Fruit fly (Drosophila melanogaster) whole organism, pupa: ENCODE measurements around the gene PGRP-SA.

Source experiments
- CG10348 ChIP-seq: fragments of 200-800 bp; sonication (Bioruptor generic); IDR thresholded peaks from 2 replicates; pipeline ENCODE4 v1.3.6; 2022; ENCODE audit warnings: missing biosample characterization, missing genetic modification characterization
- CG12605 ChIP-seq: fragments of 200-800 bp; sonication (Bioruptor generic); IDR thresholded peaks from 2 replicates; pipeline ENCODE4 v1.3.6; 2022; ENCODE audit warnings: missing biosample characterization, missing genetic modification characterization
- CG13204 ChIP-seq: fragments of 200-800 bp; sonication (Bioruptor generic); optimal IDR thresholded peaks from 2 replicates; lab custom pipeline; 2018; ENCODE audit warnings: missing biosample characterization, mild to moderate bottlenecking, missing genetic modification characterization, moderate library complexity
- CG14655 ChIP-seq: fragments of 200-800 bp; sonication (Bioruptor generic); optimal IDR thresholded peaks from 3 replicates; lab custom pipeline; 2017; ENCODE audit warnings: mild to moderate bottlenecking, missing biosample characterization, missing genetic modification reagents, missing genetic modification characterization
- CG15710 ChIP-seq: fragments of 200-800 bp; sonication (Bioruptor generic); optimal IDR thresholded peaks from 2 replicates; lab custom pipeline; 2018; ENCODE audit warnings: missing biosample characterization, mild to moderate bottlenecking, missing genetic modification characterization, moderate library complexity
- CG17806 ChIP-seq: fragments of 200-800 bp; sonication (Bioruptor generic); optimal IDR thresholded peaks from 2 replicates; lab custom pipeline; 2018; ENCODE audit warnings: missing biosample characterization, mild to moderate bottlenecking, missing genetic modification characterization, moderate library complexity
- CG32121 ChIP-seq: fragments of 200-800 bp; sonication (Bioruptor generic); IDR thresholded peaks from 2 replicates; pipeline ENCODE4 v1.3.6; 2022; ENCODE audit warnings: missing biosample characterization, missing genetic modification characterization
- CG34367 ChIP-seq: fragments of 200-800 bp; sonication (Bioruptor generic); optimal IDR thresholded peaks from 2 replicates; lab custom pipeline; 2018; ENCODE audit warnings: missing biosample characterization, mild to moderate bottlenecking, missing genetic modification characterization
- CG4496 ChIP-seq: fragments of 200-800 bp; sonication (Bioruptor generic); IDR thresholded peaks from 3 replicates; pipeline ENCODE4 v1.3.6; 2022; ENCODE audit warnings: missing biosample characterization, missing genetic modification characterization
- CG8159 ChIP-seq: fragments of 200-800 bp; sonication (Bioruptor generic); optimal IDR thresholded peaks from 3 replicates; lab custom pipeline; 2018; ENCODE audit warnings: missing biosample characterization, mild to moderate bottlenecking, missing genetic modification characterization, moderate library complexity
- CG8301 ChIP-seq: fragments of 200-800 bp; sonication (Bioruptor generic); optimal IDR thresholded peaks from 2 replicates; lab custom pipeline; 2018; ENCODE audit warnings: missing biosample characterization, mild to moderate bottlenecking, missing genetic modification characterization
- CG9948 ChIP-seq: fragments of 200-800 bp; sonication (Bioruptor generic); optimal IDR thresholded peaks from 2 replicates; lab custom pipeline; 2018; ENCODE audit warnings: missing biosample characterization, mild to moderate bottlenecking, missing genetic modification characterization, moderate library complexity
- D1 ChIP-seq: fragments of 200-800 bp; sonication (Bioruptor generic); optimal IDR thresholded peaks from 2 replicates; lab custom pipeline; 2018; ENCODE audit warnings: missing biosample characterization, mild to moderate bottlenecking, missing genetic modification characterization, moderate library complexity
- EcR ChIP-seq: fragments of 200-800 bp; sonication (Bioruptor generic); optimal IDR thresholded peaks from 3 replicates; lab custom pipeline; 2019; ENCODE audit warnings: missing biosample characterization, missing genetic modification characterization, mild to moderate bottlenecking, moderate library complexity, missing genetic modification reagents
- Ets98B ChIP-seq: fragments of 200-800 bp; sonication (Bioruptor generic); IDR thresholded peaks from 2 replicates; pipeline ENCODE4 v1.3.6; 2022; ENCODE audit warnings: missing biosample characterization, missing genetic modification characterization
- Pif1A ChIP-seq: fragments of 200-800 bp; sonication (Bioruptor generic); optimal IDR thresholded peaks from 3 replicates; lab custom pipeline; 2016; ENCODE audit warnings: missing biosample characterization, missing genetic modification characterization
- Pif1B ChIP-seq: fragments of 200-800 bp; sonication (Bioruptor generic); optimal IDR thresholded peaks from 3 replicates; lab custom pipeline; 2016; ENCODE audit warnings: missing biosample characterization, missing genetic modification characterization
- Snoo ChIP-seq: fragments of 200-800 bp; sonication (Bioruptor generic); optimal IDR thresholded peaks from 3 replicates; lab custom pipeline; 2017; ENCODE audit warnings: missing biosample characterization, mild to moderate bottlenecking, missing genetic modification characterization, inconsistent platforms
- fd96Ca ChIP-seq: fragments of 200-800 bp; sonication (Bioruptor generic); IDR thresholded peaks from 3 replicates; pipeline ENCODE4 v1.3.6; 2022; ENCODE audit warnings: missing biosample characterization, missing genetic modification characterization
- gl ChIP-seq: fragments of 200-800 bp; sonication (Bioruptor generic); optimal IDR thresholded peaks from 2 replicates; lab custom pipeline; 2018; ENCODE audit warnings: missing biosample characterization, mild to moderate bottlenecking, missing genetic modification characterization
- rn ChIP-seq: fragments of 200-800 bp; sonication (Bioruptor generic); IDR thresholded peaks from 2 replicates; pipeline ENCODE4 v1.3.6; 2022; ENCODE audit warnings: missing biosample characterization, missing genetic modification characterization

Gene PGRP-SA

dm6 chrX:11550078-11550477 is 11.4 kb upstream of the PGRP-SA start:
- no peak for TF ChIP-seq rn
- TF ChIP-seq Pif1A (GFP tag; lab: Kevin White, UChicago) = peak; percentile 10
- no peak for TF ChIP-seq CG4496
- peak; percentile 20 for TF ChIP-seq CG8159 (tag; lab: Kevin White, UChicago)
- peak; percentile 5 for TF ChIP-seq CG15710
- TF ChIP-seq CG10348 (GFP tag; lab: Robert Waterston, UW) = no peak
- TF ChIP-seq Pif1B = peak; percentile 15
- peak; percentile 26 for TF ChIP-seq CG9948 (tag; lab: Kevin White, UChicago)
- peak; percentile 2 for TF ChIP-seq CG34367 (tag; lab: Kevin White, UChicago)
- TF ChIP-seq CG17806 (tag; lab: Kevin White, UChicago) = peak; percentile 27
- no peak for TF ChIP-seq CG13204 (GFP tag; lab: Kevin White, UChicago)
- TF ChIP-seq EcR (GFP tag; lab: Kevin White, UChicago) = no peak
- no peak for TF ChIP-seq Snoo (tag; lab: Kevin White, UChicago)
- TF ChIP-seq D1 (tag; lab: Kevin White, UChicago) = no peak
- TF ChIP-seq fd96Ca (GFP tag; lab: Robert Waterston, UW) = no peak
- no peak for TF ChIP-seq CG32121 (GFP tag; lab: Robert Waterston, UW)
- TF ChIP-seq CG8301 (tag; lab: Kevin White, UChicago) = peak; percentile 47
- no peak for TF ChIP-seq CG12605
- peak; percentile 55 for TF ChIP-seq CG14655 (GFP tag; lab: Kevin White, UChicago)
- no peak for TF ChIP-seq gl (tag; lab: Kevin White, UChicago)
- TF ChIP-seq Ets98B = 0 out of 2 replicates have a peak, but pooled peaks have one; percentile 39

- TF ChIP-seq D1 (tag; lab: Kevin White, UChicago) (no peak), CG17806 (tag; lab: Kevin White, UChicago) (no peak), Ets98B (0 out of 2 replicates have a peak, but pooled peaks have one; percentile 39), CG14655 (GFP tag; lab: Kevin White, UChicago) (peak; percentile 16), Pif1B (no peak), Snoo (tag; lab: Kevin White, UChicago) (peak; percentile 14), Pif1A (GFP tag; lab: Kevin White, UChicago) (peak; percentile 18), CG8301 (tag; lab: Kevin White, UChicago) (peak; percentile 15), CG12605 (peak; percentile 12; the same call in 1 of the 2 replicates)
Observed at dm6 chrX:11555070-11555469, 6.4 kb upstream of the PGRP-SA start.

- TF ChIP-seq CG8159 (tag; lab: Kevin White, UChicago) = no peak
- no peak for TF ChIP-seq CG17806 (tag; lab: Kevin White, UChicago)
- no peak for TF ChIP-seq CG10348 (GFP tag; lab: Robert Waterston, UW)
- no peak for TF ChIP-seq gl (tag; lab: Kevin White, UChicago)
- no peak for TF ChIP-seq fd96Ca (GFP tag; lab: Robert Waterston, UW)
- TF ChIP-seq rn = no peak
- TF ChIP-seq CG34367 (tag; lab: Kevin White, UChicago) = no peak
- TF ChIP-seq Snoo (tag; lab: Kevin White, UChicago) = no peak
- no peak for TF ChIP-seq Ets98B
- TF ChIP-seq Pif1A (GFP tag; lab: Kevin White, UChicago) = no peak
- TF ChIP-seq CG32121 (GFP tag; lab: Robert Waterston, UW) = no peak
- TF ChIP-seq CG15710 = no peak
- no peak for TF ChIP-seq CG12605
- no peak for TF ChIP-seq EcR (GFP tag; lab: Kevin White, UChicago)
- no peak for TF ChIP-seq CG9948 (tag; lab: Kevin White, UChicago)
- no peak for TF ChIP-seq CG13204 (GFP tag; lab: Kevin White, UChicago)
- no peak for TF ChIP-seq CG8301 (tag; lab: Kevin White, UChicago)
- TF ChIP-seq CG4496 = no peak
- no peak for TF ChIP-seq D1 (tag; lab: Kevin White, UChicago)
- TF ChIP-seq CG14655 (GFP tag; lab: Kevin White, UChicago) = no peak
Observed at dm6 chrX:11556774-11557173, 4.7 kb upstream of the PGRP-SA start.

DNA sequence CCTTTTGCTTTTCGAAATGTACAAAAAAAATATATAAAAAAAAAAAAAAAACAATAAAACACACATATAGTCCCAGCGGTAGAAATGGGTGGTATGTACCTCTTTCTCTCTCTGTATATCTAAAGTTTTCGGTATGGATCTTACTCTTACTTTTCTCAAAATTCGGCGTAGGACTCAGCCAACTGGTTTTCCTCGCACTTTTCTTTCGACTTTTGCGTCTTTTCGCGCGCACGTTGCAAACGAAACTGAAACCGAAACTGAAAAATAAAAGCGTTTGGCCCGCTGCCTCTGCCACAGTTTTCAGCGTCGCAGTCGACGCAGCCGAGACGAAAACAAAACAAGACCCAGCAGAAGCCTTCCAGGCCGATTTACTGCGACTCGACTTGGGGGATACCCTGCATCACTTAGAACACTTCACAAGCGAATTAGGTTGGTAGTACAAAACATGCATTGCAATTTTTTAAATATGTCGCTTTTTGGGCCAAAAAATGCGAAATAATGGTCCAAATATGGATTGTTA is 3.0 kb upstream of the PGRP-SA start, which contains the start of gene CG1572:
Gene CG1572, minus strand, starts transcription at position 266 of the 520 bp plus-strand sequence.
- 0 out of 2 replicates have a peak, but pooled peaks have one; percentile 48 for TF ChIP-seq CG32121 (GFP tag; lab: Robert Waterston, UW)
- TF ChIP-seq D1 (tag; lab: Kevin White, UChicago) = no peak
- TF ChIP-seq EcR (GFP tag; lab: Kevin White, UChicago) = no peak
- TF ChIP-seq CG9948 (tag; lab: Kevin White, UChicago) = no peak
- TF ChIP-seq CG4496 = peak; percentile 30; the same call in 1 of the 3 replicates
- peak; percentile 34 for TF ChIP-seq Pif1B
- TF ChIP-seq CG8301 (tag; lab: Kevin White, UChicago) = no peak
- TF ChIP-seq fd96Ca (GFP tag; lab: Robert Waterston, UW) = no peak
- TF ChIP-seq Pif1A (GFP tag; lab: Kevin White, UChicago) = peak; percentile 11
- TF ChIP-seq Snoo (tag; lab: Kevin White, UChicago) = peak; percentile 28
- no peak for TF ChIP-seq CG34367 (tag; lab: Kevin White, UChicago)
- peak; percentile 59 for TF ChIP-seq Ets98B
- no peak for TF ChIP-seq gl (tag; lab: Kevin White, UChicago)
- TF ChIP-seq CG14655 (GFP tag; lab: Kevin White, UChicago) = peak; percentile 18
- no peak for TF ChIP-seq CG8159 (tag; lab: Kevin White, UChicago)
- no peak for TF ChIP-seq CG10348 (GFP tag; lab: Robert Waterston, UW)
- TF ChIP-seq CG15710 = no peak
- 0 out of 2 replicates have a peak, but pooled peaks have one; percentile 19 for TF ChIP-seq CG12605
- TF ChIP-seq CG17806 (tag; lab: Kevin White, UChicago) = no peak
- TF ChIP-seq rn = no peak
- TF ChIP-seq CG13204 (GFP tag; lab: Kevin White, UChicago) = peak; percentile 29
- TF ChIP-seq, all 21 proteins: peak for 9
